Worm (Caenorhabditis elegans) whole organism, midembryonic: ENCODE measurements around the gene ugt-30.

Experiments used
- cog-1 ChIP-seq: sonication (generic microtip); optimal IDR thresholded peaks from 2 replicates; lab custom pipeline; 2016; ENCODE audit warnings: missing genetic modification characterization, missing compliant biosample characterization
- klf-2 ChIP-seq: fragments of 200-800 bp; sonication (Bioruptor generic); conservative IDR thresholded peaks from 2 replicates; pipeline ENCODE4 v1.3.6; 2022; ENCODE audit warnings: missing genetic modification reagents, missing genetic modification characterization, missing compliant biosample characterization
- ztf-29 ChIP-seq: fragments of 200-800 bp; sonication (Bioruptor generic); IDR thresholded peaks from 2 replicates; pipeline ENCODE4 v1.3.6; 2022; ENCODE audit warnings: missing genetic modification reagents, missing genetic modification characterization, missing compliant biosample characterization

- no peak for TF ChIP-seq klf-2
- TF ChIP-seq cog-1 (tag; lab: Kevin White, UChicago) = no peak
- TF ChIP-seq ztf-29 (GFP tag; lab: Robert Waterston, UW) = no peak
Measured at ce11 chrV:15088613-15089012, 36.4 kb downstream of the ugt-30 start, which contains the start of gene C01G10.18.
